Worm (Caenorhabditis elegans): ENCODE results near the gene srd-1.

srd-1 gene

ce11 chrII:10222577-10222976, 40.0 kb upstream of the srd-1 start, which contains the start of gene plc-3:
plc-3 (plus strand) TSS chrII:10222877.
- TF ChIP-seq C06A6.2 (GFP tag; conservative IDR thresholded peaks at IDR 0.05): no peak
- TF ChIP-seq let-607 (tag; optimal IDR thresholded peaks at IDR 0.05): no peak
- no peak for TF ChIP-seq cebp-1 (GFP tag; IDR thresholded peaks at IDR 0.05)
- TF ChIP-seq cebp-1 (tag; optimal IDR thresholded peaks at IDR 0.05): no peak
- TF ChIP-seq madf-3 (GFP tag; IDR thresholded peaks at IDR 0.05): no peak
- TF ChIP-seq tbp1 (GFP tag; optimal IDR thresholded peaks at IDR 0.05): no peak
- TF ChIP-seq Y79H2A.3 (GFP tag; conservative IDR thresholded peaks at IDR 0.05): no peak
- no peak for TF ChIP-seq sptf-2 (GFP tag; optimal IDR thresholded peaks at IDR 0.05)
- TF ChIP-seq snpc-3.4 (tag; optimal IDR thresholded peaks at IDR 0.05): no peak
- TF ChIP-seq ceh-79 (tag; optimal IDR thresholded peaks at IDR 0.05): no peak
- TF ChIP-seq unc-62 (GFP tag; optimal IDR thresholded peaks at IDR 0.05): no peak
- TF ChIP-seq aptf-3 (GFP tag; IDR thresholded peaks at IDR 0.05): no peak
- no peak for TF ChIP-seq die-1 (tag; optimal IDR thresholded peaks at IDR 0.05)
- TF ChIP-seq xnd-1 (tag; optimal IDR thresholded peaks at IDR 0.05): no peak
- TF ChIP-seq Y95B8A.8 (GFP tag; IDR thresholded peaks at IDR 0.05): no peak
- TF ChIP-seq ztf-18 (tag; optimal IDR thresholded peaks at IDR 0.05): no peak

DNA sequence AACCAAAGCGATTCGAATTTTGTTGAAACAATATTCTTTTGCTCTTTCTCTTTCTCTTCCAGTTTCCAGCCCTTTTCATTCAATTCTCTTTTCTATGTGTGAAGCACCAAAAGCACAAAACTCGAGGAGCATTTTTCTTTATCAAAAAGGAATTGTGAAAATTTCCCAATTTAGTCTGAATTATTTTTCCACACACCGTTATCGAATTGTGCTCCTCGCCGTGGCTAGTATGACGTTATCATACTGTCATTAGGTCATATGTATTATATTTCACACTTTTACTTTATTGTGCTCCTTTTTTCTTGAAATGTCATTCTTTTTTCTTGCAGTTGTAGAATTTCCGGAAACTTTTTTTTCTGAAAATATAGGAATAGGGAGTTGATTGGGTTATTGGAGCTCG, 39.1 kb upstream of the srd-1 start:
- TF ChIP-seq cebp-1 (GFP tag; IDR thresholded peaks at IDR 0.05) (no peak), cebp-1 (tag; optimal IDR thresholded peaks at IDR 0.05) (no peak), nhr-80 (tag; optimal IDR thresholded peaks at IDR 0.05) (peak; percentile 86), rec-8 (tag; optimal IDR thresholded peaks at IDR 0.05) (no peak), unc-62 (GFP tag; optimal IDR thresholded peaks at IDR 0.05) (no peak), ztf-26 (tag; optimal IDR thresholded peaks at IDR 0.05) (no peak), rpc-1 (optimal IDR thresholded peaks at IDR 0.05) (no peak), rpc-1 (tag; optimal IDR thresholded peaks at IDR 0.05) (no peak), B0035.1 (tag; optimal IDR thresholded peaks at IDR 0.05) (no peak), snpc-3.4 (tag; optimal IDR thresholded peaks at IDR 0.05) (no peak), ceh-79 (tag; optimal IDR thresholded peaks at IDR 0.05) (no peak), F22D6.2 (tag; optimal IDR thresholded peaks at IDR 0.05) (no peak), snpc-4 (GFP tag; optimal IDR thresholded peaks at IDR 0.05) (no peak), snpc-4 (tag; optimal IDR thresholded peaks at IDR 0.05) (no peak), dox-1 (GFP tag; IDR thresholded peaks at IDR 0.05) (peak; percentile 37; the same call in 1 of the 2 replicates), T07F8.4 (tag; optimal IDR thresholded peaks at IDR 0.05) (no peak), D2030.7 (GFP tag; IDR thresholded peaks at IDR 0.05) (no peak), die-1 (tag; optimal IDR thresholded peaks at IDR 0.05) (no peak), sptf-2 (GFP tag; optimal IDR thresholded peaks at IDR 0.05) (no peak)

ce11 chrII:10220631-10221030, 38.1 kb upstream of the srd-1 start:
- TF ChIP-seq ceh-27 (GFP tag; optimal IDR thresholded peaks at IDR 0.05): no peak
- TF ChIP-seq F57C9.4 (tag; optimal IDR thresholded peaks at IDR 0.05): no peak
- TF ChIP-seq madf-8 (GFP tag; conservative IDR thresholded peaks at IDR 0.05): no peak
- no peak for TF ChIP-seq attf-5 (GFP tag; optimal IDR thresholded peaks at IDR 0.05)
- no peak for TF ChIP-seq F10E7.11 (tag; optimal IDR thresholded peaks at IDR 0.05)
- no peak for TF ChIP-seq lin-40 (tag; optimal IDR thresholded peaks at IDR 0.05)
- TF ChIP-seq zim-3 (tag; optimal IDR thresholded peaks at IDR 0.05): no peak
- TF ChIP-seq athp-1 (tag; optimal IDR thresholded peaks at IDR 0.05): no peak
- no peak for TF ChIP-seq B0336.3 (GFP tag; IDR thresholded peaks at IDR 0.05)
- TF ChIP-seq tbx-9 (tag; optimal IDR thresholded peaks at IDR 0.05; ENCODE audit: borderline replicate concordance): no peak
- no peak for TF ChIP-seq rec-8 (tag; optimal IDR thresholded peaks at IDR 0.05)
- TF ChIP-seq bed-1 (GFP tag; IDR thresholded peaks at IDR 0.05): no peak

Measured in whole organism, young adult.